Fruit fly (Drosophila melanogaster): Measurements from ENCODE around the gene CG43394.

CG43394 gene

dm6 chr2L:8126849-8127602, 18.5 kb upstream of the CG43394 start, which contains the start of the genes CG12375 and CG8668 (continued):
- TF ChIP-seq CG4617 (GFP tag; optimal IDR thresholded peaks at IDR 0.05; ENCODE audit: borderline replicate concordance) (peak; percentile 77), Hand (GFP tag; optimal IDR thresholded peaks at IDR 0.05) (no peak), CG1233 (GFP tag; optimal IDR thresholded peaks at IDR 0.05) (no peak)

- TF ChIP-seq CG12299 (tag; optimal IDR thresholded peaks at IDR 0.05) = no peak
- peak; percentile 4 for TF ChIP-seq sens (GFP tag)
- no peak for TF ChIP-seq CG4730 (GFP tag; IDR thresholded peaks at IDR 0.05)
- no peak for TF ChIP-seq CG10366 (GFP tag; IDR thresholded peaks at IDR 0.05)
- no peak for TF ChIP-seq zen2 (GFP tag; IDR thresholded peaks at IDR 0.05; ENCODE audit: partially characterized antibody)
- TF ChIP-seq CG11696 (GFP tag; IDR thresholded peaks at IDR 0.05) = no peak
- TF ChIP-seq Rfx (GFP tag; IDR thresholded peaks at IDR 0.05) = no peak
Measured at dm6 chr2L:8128911-8129310, 16.6 kb upstream of the CG43394 start.

- TF ChIP-seq exex (tag; optimal IDR thresholded peaks at IDR 0.05) = peak; percentile 83
- peak; percentile 81 for TF ChIP-seq CG34376 (GFP tag; optimal IDR thresholded peaks at IDR 0.05)
- peak; percentile 3 for TF ChIP-seq ftz-f1 (GFP tag; optimal IDR thresholded peaks at IDR 0.05)
- peak; percentile 29 for TF ChIP-seq Med (GFP tag)
- TF ChIP-seq sens (GFP tag) = peak; percentile 25
- no peak for TF ChIP-seq Poxn (GFP tag; IDR thresholded peaks at IDR 0.05)
- TF ChIP-seq grn (GFP tag; optimal IDR thresholded peaks at IDR 0.05) = peak; percentile 76
- peak in 1 of 3 experiments; percentile 24 for TF ChIP-seq Stat92E (GFP tag; optimal IDR thresholded peaks at IDR 0.05)
- TF ChIP-seq vnd (GFP tag; IDR thresholded peaks at IDR 0.05; ENCODE audit: partially characterized antibody) = 0 out of 3 replicates have a peak, but pooled peaks have one; percentile 41
- no peak for TF ChIP-seq nerfin-1 (tag; optimal IDR thresholded peaks at IDR 0.05)
- no peak for TF ChIP-seq Lim3 (GFP tag; IDR thresholded peaks at IDR 0.05)
- peak; percentile 74 for TF ChIP-seq sug (tag; optimal IDR thresholded peaks at IDR 0.05)
Measured at dm6 chr2L:8129996-8130641, 15.4 kb upstream of the CG43394 start.

- TF ChIP-seq pfk (GFP tag; optimal IDR thresholded peaks at IDR 0.05) (no peak), CG12391 (tag; optimal IDR thresholded peaks at IDR 0.05) (no peak), Nf-YA (GFP tag; IDR thresholded peaks at IDR 0.05) (no peak), Hey (tag; optimal IDR thresholded peaks at IDR 0.05) (no peak), fd64A (GFP tag; optimal IDR thresholded peaks at IDR 0.05) (no peak), fru (optimal IDR thresholded peaks at IDR 0.05) (no peak), tna (GFP tag; IDR thresholded peaks at IDR 0.05; ENCODE audit: partially characterized antibody) (no peak), disco-r (GFP tag; optimal IDR thresholded peaks at IDR 0.05) (no peak), CTCF (GFP tag; optimal IDR thresholded peaks at IDR 0.05) (no peak)
Measured at dm6 chr2L:8130729-8131128, 14.8 kb upstream of the CG43394 start.

- TF ChIP-seq zf30C (GFP tag; optimal IDR thresholded peaks at IDR 0.05) (no peak), CG6813 (GFP tag; optimal IDR thresholded peaks at IDR 0.05) (no peak), CG4404 (GFP tag; IDR thresholded peaks at IDR 0.05) (no peak), sima (GFP tag; optimal IDR thresholded peaks at IDR 0.05) (no peak), CG17829 (tag; optimal IDR thresholded peaks at IDR 0.05) (peak; percentile 20), CG10543 (GFP tag; optimal IDR thresholded peaks at IDR 0.05) (no peak), CG10321 (GFP tag; IDR thresholded peaks at IDR 0.05) (no peak), peb (GFP tag; IDR thresholded peaks at IDR 0.05) (no peak), CoRest (tag; optimal IDR thresholded peaks at IDR 0.05) (no peak), Mes4 (GFP tag; optimal IDR thresholded peaks at IDR 0.05) (no peak), CG9797 (GFP tag; optimal IDR thresholded peaks at IDR 0.05) (peak; percentile 20), CG1602 (GFP tag; optimal IDR thresholded peaks at IDR 0.05) (no peak), her (GFP tag; optimal IDR thresholded peaks at IDR 0.05) (no peak), stwl (tag; optimal IDR thresholded peaks at IDR 0.05) (peak; percentile 90)
Measured at dm6 chr2L:8133772-8134386, 11.7 kb upstream of the CG43394 start.

All from whole organism, embryonic.